Worm (Caenorhabditis elegans): ENCODE results near the gene nduf-2.2.

DNA sequence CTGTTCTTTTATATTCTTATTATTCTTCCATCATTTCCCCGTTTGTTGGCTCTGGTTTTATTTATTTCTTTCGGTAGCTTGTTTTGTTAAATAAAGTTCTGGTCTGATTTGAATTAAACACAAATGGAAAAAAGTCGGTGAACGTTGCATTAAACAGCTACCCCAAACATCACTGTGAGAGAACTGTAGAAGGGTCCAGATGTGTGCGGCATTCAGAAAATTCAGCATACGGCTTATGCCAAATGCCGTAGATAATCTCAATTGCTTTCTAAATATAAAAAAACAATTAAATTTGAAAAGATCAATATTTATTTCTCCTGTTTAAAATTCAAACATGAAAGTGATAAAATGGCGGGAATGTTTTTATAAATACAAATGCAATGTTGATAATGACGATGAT lies 25.2 kb upstream of the nduf-2.2 start:
- TF ChIP-seq hlh-13 (GFP tag; optimal IDR thresholded peaks at IDR 0.05) (no peak), ets-4 (tag; optimal IDR thresholded peaks at IDR 0.05) (no peak), tbx-2 (tag; optimal IDR thresholded peaks at IDR 0.05) (no peak), nhr-11 (tag; optimal IDR thresholded peaks at IDR 0.05) (no peak)

Measured in whole organism, late embryonic.